Worm (Caenorhabditis elegans): ENCODE results near the gene sri-54.
"Not testable (repeated sequence)": the region's sequence is repeated elsewhere in the genome, so short reads cannot be mapped to it uniquely, and the experiment has no call there.

sri-54 gene

ce11 chrII:3142855-3143254, 5.2 kb upstream of the sri-54 start, which contains the start of gene sri-42:
Gene sri-42 (minus strand): TSS chrII:3142955.
- not testable (repeated sequence) for TF ChIP-seq egl-27 (tag; optimal IDR thresholded peaks at IDR 0.05); nhr-76 (tag; optimal IDR thresholded peaks at IDR 0.05); lir-3 (tag; optimal IDR thresholded peaks at IDR 0.05; ENCODE audit: poor library complexity)

- TF ChIP-seq blmp-1 (tag; optimal IDR thresholded peaks at IDR 0.05) (no peak), ceh-88 (GFP tag; IDR thresholded peaks at IDR 0.05) (no peak), lin-13 (GFP tag; optimal IDR thresholded peaks at IDR 0.05) (no peak), snu-23 (GFP tag; optimal IDR thresholded peaks at IDR 0.05) (no peak), jun-1 (tag; optimal IDR thresholded peaks at IDR 0.05) (no peak), skn-1 (tag; optimal IDR thresholded peaks at IDR 0.05) (no peak), lsy-2 (tag; optimal IDR thresholded peaks at IDR 0.05) (no peak)
These were observed 2.4 kb downstream of the sri-54 start for ce11 chrII:3135293-3135692.

ce11 chrII:3129007-3129406, 8.7 kb downstream of the sri-54 start, which contains the start of gene chil-24:
Gene chil-24 (plus strand): TSS chrII:3129162.
- no peak for TF ChIP-seq C16A3.4 (tag; optimal IDR thresholded peaks at IDR 0.05)
- peak; percentile 44 for TF ChIP-seq snu-23 (GFP tag; optimal IDR thresholded peaks at IDR 0.05)
- TF ChIP-seq ceh-8 (GFP tag; optimal IDR thresholded peaks at IDR 0.05) = no peak
- no peak for TF ChIP-seq ces-1 (GFP tag; optimal IDR thresholded peaks at IDR 0.05)
- TF ChIP-seq mdl-1 (tag; optimal IDR thresholded peaks at IDR 0.05) = peak in 1 of 2 experiments; percentile 16
- TF ChIP-seq lir-3 (tag; optimal IDR thresholded peaks at IDR 0.05; ENCODE audit: poor library complexity) = no peak
- peak in 1 of 2 experiments; percentile 36 for TF ChIP-seq lsy-2 (tag; optimal IDR thresholded peaks at IDR 0.05)
- no peak for TF ChIP-seq ets-5 (GFP tag; IDR thresholded peaks at IDR 0.05)
- TF ChIP-seq sptf-1 (tag; optimal IDR thresholded peaks at IDR 0.05) = no peak
- no peak for TF ChIP-seq nhr-19 (GFP tag; conservative IDR thresholded peaks at IDR 0.05)
- no peak for TF ChIP-seq unc-30 (tag; optimal IDR thresholded peaks at IDR 0.05)
- no peak for TF ChIP-seq lin-13 (GFP tag; optimal IDR thresholded peaks at IDR 0.05)
- TF ChIP-seq nhr-47 (tag; optimal IDR thresholded peaks at IDR 0.05) = no peak
- TF ChIP-seq lin-39 (tag; optimal IDR thresholded peaks at IDR 0.05) = no peak
- TF ChIP-seq ztf-4 (tag; optimal IDR thresholded peaks at IDR 0.05) = no peak
- peak; percentile 5 for TF ChIP-seq swsn-7 (tag; optimal IDR thresholded peaks at IDR 0.05)
- TF ChIP-seq lin-15B (tag; optimal IDR thresholded peaks at IDR 0.05) = no peak
- TF ChIP-seq unc-130 (tag; optimal IDR thresholded peaks at IDR 0.05) = no peak
- TF ChIP-seq ztf-11 (tag; optimal IDR thresholded peaks at IDR 0.05) = no peak
- TF ChIP-seq jun-1 (tag; optimal IDR thresholded peaks at IDR 0.05) = no peak
- no peak for TF ChIP-seq xbp-1 (tag; optimal IDR thresholded peaks at IDR 0.05)
- TF ChIP-seq snpc-4 (tag; optimal IDR thresholded peaks at IDR 0.05) = peak; percentile 16
- TF ChIP-seq ama-1 (optimal IDR thresholded peaks at IDR 0.05) = no peak
- no peak for TF ChIP-seq elt-2 (tag; optimal IDR thresholded peaks at IDR 0.05)
- TF ChIP-seq Y116A8C.19 (tag; optimal IDR thresholded peaks at IDR 0.05; ENCODE audit: borderline replicate concordance) = no peak
- TF ChIP-seq unc-86 (tag; optimal IDR thresholded peaks at IDR 0.05) = no peak
- no peak for TF ChIP-seq hlh-4 (tag; optimal IDR thresholded peaks at IDR 0.05)
- TF ChIP-seq lin-35 (GFP tag; optimal IDR thresholded peaks at IDR 0.05) = peak in 1 of 2 experiments; percentile 59
- TF ChIP-seq tbx-2 (tag; optimal IDR thresholded peaks at IDR 0.05) = no peak
- no peak for TF ChIP-seq mab-9 (GFP tag; IDR thresholded peaks at IDR 0.05)
- TF ChIP-seq sox-4 (tag; optimal IDR thresholded peaks at IDR 0.05) = no peak
- TF ChIP-seq nhr-77 (tag; optimal IDR thresholded peaks at IDR 0.05) = no peak
- no peak for TF ChIP-seq unc-62 (GFP tag; optimal IDR thresholded peaks at IDR 0.05)
- TF ChIP-seq ceh-63 (GFP tag; optimal IDR thresholded peaks at IDR 0.05) = no peak
- TF ChIP-seq nhr-85 (tag) = peak; percentile 77
- TF ChIP-seq unc-98 (GFP tag; IDR thresholded peaks at IDR 0.05) = no peak
- no peak for TF ChIP-seq aly-2 (tag; optimal IDR thresholded peaks at IDR 0.05)
- TF ChIP-seq fos-1 (tag; optimal IDR thresholded peaks at IDR 0.05) = no peak
- no peak for TF ChIP-seq pqm-1 (tag; optimal IDR thresholded peaks at IDR 0.05)
- no peak for TF ChIP-seq ceh-90 (tag; optimal IDR thresholded peaks at IDR 0.05)
- TF ChIP-seq ceh-82 (tag; optimal IDR thresholded peaks at IDR 0.05) = no peak
- TF ChIP-seq dpl-1 (GFP tag; optimal IDR thresholded peaks at IDR 0.05) = peak in 2 of 3 experiments; percentile 9 to 11
- TF ChIP-seq mep-1 (tag; optimal IDR thresholded peaks at IDR 0.05) = peak; percentile 33
- TF ChIP-seq blmp-1 (tag; optimal IDR thresholded peaks at IDR 0.05) = peak; percentile 21
- no peak for TF ChIP-seq dsc-1 (tag; optimal IDR thresholded peaks at IDR 0.05)
- no peak for TF ChIP-seq elt-3 (tag; optimal IDR thresholded peaks at IDR 0.05)

Measured in whole organism, L1 larva.